Worm (Caenorhabditis elegans): Measurements from ENCODE around the gene skr-10.
A peak's percentile ranks its signal among the peaks of the same experiment; 100 is the strongest.

The skr-10 gene

DNA sequence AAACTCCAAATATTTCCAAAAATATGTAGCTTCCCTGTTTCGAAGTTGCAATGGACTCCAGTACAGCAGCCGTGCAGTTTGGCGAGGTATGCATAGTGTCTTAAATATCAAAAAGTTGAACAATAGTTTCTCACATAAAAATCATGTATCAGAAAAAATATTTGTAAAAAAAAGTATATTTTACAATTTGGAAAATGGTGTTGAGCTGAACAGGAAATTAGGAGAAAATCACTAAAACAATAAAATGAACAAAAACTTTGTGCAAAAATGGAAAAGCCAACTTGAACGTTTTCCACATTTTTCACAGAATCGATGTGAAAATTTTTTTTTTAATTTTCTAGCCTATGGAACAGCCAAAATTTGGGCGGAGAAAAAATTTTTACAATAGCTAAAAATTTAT is 19.9 kb upstream of the skr-10 start, which contains the start of gene Y105C5B.8:
TSS of gene Y105C5B.8 (minus strand) at position 101 of the 400 bp plus-strand sequence.
- TF ChIP-seq ceh-91 (GFP tag; IDR thresholded peaks at IDR 0.05) = no peak

- TF ChIP-seq tbp1 (GFP tag; optimal IDR thresholded peaks at IDR 0.05) (peak; percentile 38), ztf-26 (tag; optimal IDR thresholded peaks at IDR 0.05) (peak; percentile 8), ceh-40 (GFP tag; IDR thresholded peaks at IDR 0.05) (no peak), nhr-80 (tag; optimal IDR thresholded peaks at IDR 0.05) (peak; percentile 68), snpc-4 (GFP tag; optimal IDR thresholded peaks at IDR 0.05) (no peak), snpc-4 (tag; optimal IDR thresholded peaks at IDR 0.05) (peak in 2 of 4 experiments; percentile 19 to 32), let-607 (tag; optimal IDR thresholded peaks at IDR 0.05) (peak; percentile 67 to 84)
Measured at ce11 chrIV:15929831-15930230, 16.8 kb upstream of the skr-10 start.

DNA sequence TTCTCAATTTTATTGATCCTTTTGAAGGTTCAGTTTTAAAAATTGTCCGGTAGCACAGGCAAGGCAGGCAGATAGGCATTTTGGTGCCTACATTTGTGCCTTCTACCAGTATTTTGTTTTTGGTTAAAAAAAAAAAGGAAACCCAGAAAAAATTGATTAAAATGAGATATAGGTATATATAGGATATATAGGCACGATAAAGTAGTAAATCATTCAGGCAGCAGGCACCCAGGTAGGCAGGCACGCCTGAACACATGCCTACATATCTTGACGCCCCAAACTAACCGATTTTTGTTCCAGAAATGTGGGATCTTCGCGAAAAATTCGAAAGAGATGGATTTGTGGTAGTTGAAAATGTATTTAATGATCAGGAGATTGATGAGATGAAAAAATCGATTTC is 16.3 kb upstream of the skr-10 start, which contains the start of gene Y105C5B.9:
TSS of gene Y105C5B.9 (plus strand) at position 301 of the 400 bp plus-strand sequence.
- TF ChIP-seq bed-1 (GFP tag; IDR thresholded peaks at IDR 0.05) = no peak
- TF ChIP-seq zfh-2 (GFP tag; conservative IDR thresholded peaks at IDR 0.05) = no peak
- TF ChIP-seq cebp-2 (GFP tag; IDR thresholded peaks at IDR 0.05) = no peak
- TF ChIP-seq bed-2 (GFP tag; IDR thresholded peaks at IDR 0.05) = no peak
- TF ChIP-seq madf-10 (tag; optimal IDR thresholded peaks at IDR 0.05) = no peak
- no peak for TF ChIP-seq let-526 (GFP tag; IDR thresholded peaks at IDR 0.05)

- TF ChIP-seq bed-1 (GFP tag; IDR thresholded peaks at IDR 0.05) (no peak), lag-1 (GFP tag; IDR thresholded peaks at IDR 0.05) (no peak), hsf-1 (GFP tag; IDR thresholded peaks at IDR 0.05) (no peak), him-1 (tag; optimal IDR thresholded peaks at IDR 0.05) (no peak), F57A8.1 (GFP tag; optimal IDR thresholded peaks at IDR 0.05) (no peak), somi-1 (GFP tag; optimal IDR thresholded peaks at IDR 0.05) (no peak), nhr-90 (tag; optimal IDR thresholded peaks at IDR 0.05) (no peak), hlh-12 (tag; optimal IDR thresholded peaks at IDR 0.05) (no peak), ceh-58 (GFP tag; IDR thresholded peaks at IDR 0.05) (no peak)
Measured at ce11 chrIV:15930694-15931093, 15.9 kb upstream of the skr-10 start.

- TF ChIP-seq zim-3 (tag; optimal IDR thresholded peaks at IDR 0.05) = peak; percentile 78
- peak; percentile 16 for TF ChIP-seq ets-4 (GFP tag; optimal IDR thresholded peaks at IDR 0.05)
- TF ChIP-seq nhr-80 (tag; optimal IDR thresholded peaks at IDR 0.05) = peak; percentile 15
- no peak for TF ChIP-seq ama-1 (optimal IDR thresholded peaks at IDR 0.05)
- peak in 1 of 2 experiments; percentile 66 for TF ChIP-seq ama-1 (GFP tag; optimal IDR thresholded peaks at IDR 0.05)
- TF ChIP-seq mes-4 (tag; optimal IDR thresholded peaks at IDR 0.05) = peak; percentile 17
- peak; percentile 56 for TF ChIP-seq B0261.1 (tag; optimal IDR thresholded peaks at IDR 0.05)
- no peak for TF ChIP-seq F57C9.4 (tag; optimal IDR thresholded peaks at IDR 0.05)
- TF ChIP-seq ceh-40 (GFP tag; IDR thresholded peaks at IDR 0.05) = 0 out of 2 replicates have a peak, but pooled peaks have one; percentile 74
- TF ChIP-seq hsf-1 (GFP tag; IDR thresholded peaks at IDR 0.05) = peak; percentile 79
- TF ChIP-seq let-607 (tag; optimal IDR thresholded peaks at IDR 0.05) = peak in 1 of 2 experiments; percentile 7
- 0 out of 2 replicates have a peak, but pooled peaks have one; percentile 43 for TF ChIP-seq cebp-2 (GFP tag; IDR thresholded peaks at IDR 0.05)
- no peak for TF ChIP-seq mxl-1 (tag; optimal IDR thresholded peaks at IDR 0.05)
- TF ChIP-seq snpc-3.4 (tag; optimal IDR thresholded peaks at IDR 0.05) = peak; percentile 69
- no peak for TF ChIP-seq C17E4.6 (GFP tag; IDR thresholded peaks at IDR 0.05)
- 0 out of 2 replicates have a peak, but pooled peaks have one; percentile 20 for TF ChIP-seq ekl-4 (GFP tag; IDR thresholded peaks at IDR 0.05)
- no peak for TF ChIP-seq hlh-12 (tag; optimal IDR thresholded peaks at IDR 0.05)
- TF ChIP-seq T07F8.4 (tag; optimal IDR thresholded peaks at IDR 0.05) = no peak
- TF ChIP-seq ccch-3 (GFP tag; optimal IDR thresholded peaks at IDR 0.05) = no peak
- TF ChIP-seq F10E7.11 (tag; optimal IDR thresholded peaks at IDR 0.05) = peak; percentile 25
- peak; percentile 63 for TF ChIP-seq ztf-26 (tag; optimal IDR thresholded peaks at IDR 0.05)
- TF ChIP-seq lin-35 (GFP tag; optimal IDR thresholded peaks at IDR 0.05) = no peak
- TF ChIP-seq him-1 (tag; optimal IDR thresholded peaks at IDR 0.05) = peak; percentile 46
- peak; percentile 35 for TF ChIP-seq athp-1 (tag; optimal IDR thresholded peaks at IDR 0.05)
- TF ChIP-seq D2030.7 (GFP tag; IDR thresholded peaks at IDR 0.05) = peak; percentile 74
- TF ChIP-seq lin-54 (GFP tag; optimal IDR thresholded peaks at IDR 0.05) = peak; percentile 59
- TF ChIP-seq lin-40 (tag; optimal IDR thresholded peaks at IDR 0.05) = peak; percentile 21
- TF ChIP-seq xnd-1 (tag; optimal IDR thresholded peaks at IDR 0.05) = no peak
Measured at ce11 chrIV:15931176-15931575, 15.4 kb upstream of the skr-10 start.
